Worm (Caenorhabditis elegans) whole organism, late embryonic: Measurements from ENCODE around the gene clec-75.
A peak's percentile ranks its signal among the peaks of the same experiment; 100 is the strongest.

Experiments
- C38D4.7 ChIP-seq: fragments of 200-800 bp; sonication (Bioruptor generic); optimal IDR thresholded peaks from 2 replicates; lab custom pipeline; 2018; ENCODE audit warnings: mild to moderate bottlenecking, missing genetic modification characterization, moderate library complexity, missing compliant biosample characterization
- F13H6.1 ChIP-seq: sonication (generic microtip); optimal IDR thresholded peaks from 2 replicates; lab custom pipeline; 2016; ENCODE audit warnings: missing genetic modification characterization, missing compliant biosample characterization
- K09A11.1 ChIP-seq: sonication (generic microtip); optimal IDR thresholded peaks from 2 replicates; lab custom pipeline; 2017; ENCODE audit warnings: antibody characterized with exemption, mild to moderate bottlenecking, missing genetic modification characterization, missing compliant biosample characterization; ENCODE audit not compliant: insufficient read depth
- ama-1 ChIP-seq: fragments of 150-350 bp; optimal IDR thresholded peaks from 2 replicates; lab custom pipeline; 2014
- ceh-19 ChIP-seq: fragments of 200-800 bp; sonication (Bioruptor generic); optimal IDR thresholded peaks from 2 replicates; lab custom pipeline; 2018; ENCODE audit warnings: mild to moderate bottlenecking, missing genetic modification characterization, missing compliant biosample characterization
- ceh-2 ChIP-seq: sonication (generic microtip); optimal IDR thresholded peaks from 2 replicates; lab custom pipeline; 2016; ENCODE audit warnings: missing genotype, missing genetic modification characterization, missing compliant biosample characterization
- ceh-22 ChIP-seq: sonication (generic microtip); optimal IDR thresholded peaks from 2 replicates; lab custom pipeline; 2017; ENCODE audit warnings: missing biosample characterization, missing genetic modification characterization
- ceh-31 ChIP-seq: sonication (generic microtip); optimal IDR thresholded peaks from 2 replicates; lab custom pipeline; 2016; ENCODE audit warnings: missing genetic modification characterization, missing compliant biosample characterization
- ceh-48 ChIP-seq: sonication (generic microtip); optimal IDR thresholded peaks from 2 replicates; lab custom pipeline; 2016; ENCODE audit warnings: missing genetic modification characterization, inconsistent platforms, missing compliant biosample characterization
- elt-4 ChIP-seq: sonication (generic microtip); optimal IDR thresholded peaks from 2 replicates; lab custom pipeline; 2016; ENCODE audit warnings: missing genetic modification characterization, missing compliant biosample characterization
- ets-4 ChIP-seq: sonication (generic microtip); optimal IDR thresholded peaks from 2 replicates; lab custom pipeline; 2016; ENCODE audit warnings: missing genetic modification characterization, missing compliant biosample characterization
- fax-1 ChIP-seq: sonication (generic microtip); optimal IDR thresholded peaks from 2 replicates; lab custom pipeline; 2016; ENCODE audit warnings: missing genotype, missing genetic modification characterization, missing compliant biosample characterization
- fkh-10 ChIP-seq: fragments of 150-350 bp; optimal IDR thresholded peaks from 2 replicates; lab custom pipeline; 2014; ENCODE audit warnings: missing biosample characterization, missing genetic modification reagents, missing genetic modification characterization
- fkh-6 ChIP-seq: sonication (generic microtip); optimal IDR thresholded peaks from 2 replicates; lab custom pipeline; 2016; ENCODE audit warnings: missing genetic modification characterization, missing compliant biosample characterization
- gmeb-2 ChIP-seq: sonication (generic microtip); optimal IDR thresholded peaks from 2 replicates; lab custom pipeline; 2016; ENCODE audit warnings: missing genetic modification characterization, inconsistent platforms, missing compliant biosample characterization
- hlh-15 ChIP-seq: sonication (generic microtip); optimal IDR thresholded peaks from 2 replicates; lab custom pipeline; 2016; ENCODE audit warnings: missing genetic modification characterization, missing compliant biosample characterization
- hlh-30 ChIP-seq: sonication (generic microtip); optimal IDR thresholded peaks from 2 replicates; lab custom pipeline; 2017; ENCODE audit warnings: antibody characterized with exemption, missing genetic modification characterization, missing compliant biosample characterization; ENCODE audit not compliant: insufficient read depth
- hlh-6 ChIP-seq: sonication (generic microtip); optimal IDR thresholded peaks from 2 replicates; lab custom pipeline; 2016; ENCODE audit warnings: missing genotype, missing genetic modification characterization, missing compliant biosample characterization
- hlh-8 ChIP-seq: sonication (generic microtip); optimal IDR thresholded peaks from 2 replicates; lab custom pipeline; 2016; ENCODE audit warnings: missing genotype, missing genetic modification characterization, missing compliant biosample characterization
- lin-11 ChIP-seq: fragments of 200-800 bp; sonication (Bioruptor generic); optimal IDR thresholded peaks from 2 replicates; lab custom pipeline; 2018; ENCODE audit warnings: mild to moderate bottlenecking, missing genetic modification characterization, missing compliant biosample characterization
- nhr-232 ChIP-seq: sonication (generic microtip); optimal IDR thresholded peaks from 2 replicates; lab custom pipeline; 2016; ENCODE audit warnings: missing genetic modification characterization, missing compliant biosample characterization
- npax-4 ChIP-seq: sonication (generic microtip); optimal IDR thresholded peaks from 2 replicates; lab custom pipeline; 2016; ENCODE audit warnings: missing genetic modification characterization, missing compliant biosample characterization
- odd-2 ChIP-seq: sonication (generic microtip); optimal IDR thresholded peaks from 2 replicates; lab custom pipeline; 2017; ENCODE audit warnings: antibody characterized with exemption, mild to moderate bottlenecking, missing genetic modification characterization, missing compliant biosample characterization
- pha-2 ChIP-seq: sonication (generic microtip); optimal IDR thresholded peaks from 2 replicates; lab custom pipeline; 2017; ENCODE audit warnings: mild to moderate bottlenecking, missing genetic modification characterization, missing compliant biosample characterization
- pha-4 ChIP-seq: fragments of 150-350 bp; optimal IDR thresholded peaks from 2 replicates; lab custom pipeline; 2018; ENCODE audit warnings: missing biosample characterization, missing genetic modification reagents, missing genetic modification characterization
- pqm-1 ChIP-seq: sonication (generic microtip); optimal IDR thresholded peaks from 2 replicates; lab custom pipeline; 2016; ENCODE audit warnings: missing genetic modification characterization, missing compliant biosample characterization
- pros-1 ChIP-seq: fragments of 150-350 bp; optimal IDR thresholded peaks from 2 replicates; lab custom pipeline; 2014; ENCODE audit warnings: missing biosample characterization, missing genetic modification reagents, missing genetic modification characterization
- ref-2 ChIP-seq: sonication (generic microtip); optimal IDR thresholded peaks from 2 replicates; lab custom pipeline; 2016; ENCODE audit warnings: missing genetic modification characterization, missing compliant biosample characterization
- sox-2 ChIP-seq: fragments of 200-800 bp; sonication (Bioruptor generic); IDR thresholded peaks from 2 replicates; pipeline ENCODE4 v1.3.6; 2022; ENCODE audit warnings: missing genetic modification reagents, missing genetic modification characterization, missing compliant biosample characterization
- syd-9 ChIP-seq: sonication (generic microtip); optimal IDR thresholded peaks from 2 replicates; lab custom pipeline; 2016; ENCODE audit warnings: mild to moderate bottlenecking, missing genetic modification characterization, moderate library complexity, missing compliant biosample characterization
- tbx-7 ChIP-seq: sonication (generic microtip); optimal IDR thresholded peaks from 2 replicates; lab custom pipeline; 2016; ENCODE audit warnings: missing genotype, missing genetic modification characterization, missing compliant biosample characterization
- ttx-3 ChIP-seq: sonication (generic microtip); optimal IDR thresholded peaks from 2 replicates; lab custom pipeline; 2016; ENCODE audit warnings: missing genetic modification reagents, missing genetic modification characterization, missing compliant biosample characterization
- unc-3 ChIP-seq, 2 experiments: fragments of 200-800 bp in 1 of 2; sonication (Bioruptor generic) in 1 of 2; sonication (generic microtip) in 1 of 2; conservative IDR thresholded peaks in 1 of 2; optimal IDR thresholded peaks in 1 of 2; 2 replicates each; pipeline versions ENCODE4 v1.3.6 to Lab custom; 2016 to 2022; ENCODE audit warnings: missing compliant biosample characterization in 2 of 2, missing genetic modification characterization in 2 of 2, missing genetic modification reagents in 1 of 2
- unc-42 ChIP-seq: sonication (generic microtip); optimal IDR thresholded peaks from 2 replicates; lab custom pipeline; 2016; ENCODE audit warnings: missing genotype, missing genetic modification characterization, missing compliant biosample characterization
- unc-86 ChIP-seq: sonication (generic microtip); optimal IDR thresholded peaks from 2 replicates; lab custom pipeline; 2016; ENCODE audit warnings: missing genetic modification characterization, missing compliant biosample characterization

Gene clec-75

ce11 chrIV:3998517-3998916, 38.0 kb downstream of the clec-75 start, which contains the start of gene F47C12.8:
Gene F47C12.8, minus strand, starts transcription at chrIV:3998617.
- TF ChIP-seq gmeb-2 (tag; lab: Kevin White, UChicago), result no peak
- no peak for TF ChIP-seq ref-2 (tag; lab: Kevin White, UChicago)
- TF ChIP-seq ceh-2 (tag; lab: Kevin White, UChicago), result no peak
- no peak for TF ChIP-seq sox-2 (GFP tag; lab: Robert Waterston, UW)
- TF ChIP-seq unc-3 (GFP tag; conservative IDR thresholded peaks at IDR 0.05; lab: Robert Waterston, UW), result no peak
- TF ChIP-seq unc-3 (tag; optimal IDR thresholded peaks at IDR 0.05; lab: Kevin White, UChicago), result no peak
- no peak for TF ChIP-seq ceh-22 (tag; lab: Kevin White, UChicago)

ce11 chrIV:3999662-4000061, 39.1 kb downstream of the clec-75 start:
- TF ChIP-seq odd-2 (tag; lab: Kevin White, UChicago), result no peak
- TF ChIP-seq C38D4.7, result no peak
- TF ChIP-seq ceh-31 (tag; lab: Kevin White, UChicago), result no peak
- TF ChIP-seq fkh-6 (tag; lab: Kevin White, UChicago), result no peak
- TF ChIP-seq F13H6.1 (tag; lab: Kevin White, UChicago), result no peak
- TF ChIP-seq tbx-7 (tag; lab: Kevin White, UChicago), result no peak
- peak; percentile 70 for TF ChIP-seq elt-4 (tag; lab: Kevin White, UChicago)

ce11 chrIV:4004221-4004620, 43.7 kb downstream of the clec-75 start:
- TF ChIP-seq pha-2 (tag; lab: Kevin White, UChicago), result no peak
- no peak for TF ChIP-seq ceh-48 (tag; lab: Kevin White, UChicago)
- TF ChIP-seq npax-4 (tag; lab: Kevin White, UChicago), result no peak
- no peak for TF ChIP-seq hlh-8

- TF ChIP-seq ceh-31 (tag; lab: Kevin White, UChicago) (no peak), unc-42 (tag; lab: Kevin White, UChicago) (peak; percentile 74)
Measured at ce11 chrIV:4005166-4005565, 44.6 kb downstream of the clec-75 start.

- TF ChIP-seq ceh-31 (tag; lab: Kevin White, UChicago) (peak; percentile 1), unc-42 (tag; lab: Kevin White, UChicago) (peak; percentile 72), ceh-48 (tag; lab: Kevin White, UChicago) (peak; percentile 24), pros-1 (no peak), pqm-1 (tag; lab: Kevin White, UChicago) (no peak)
Measured at ce11 chrIV:4007697-4008096, 47.2 kb downstream of the clec-75 start, which contains the start of gene W02C12.2. Gene W02C12.2, minus strand, starts transcription at chrIV:4007973.

ce11 chrIV:4008440-4008839, 47.9 kb downstream of the clec-75 start:
- no peak for TF ChIP-seq K09A11.1 (tag; lab: Kevin White, UChicago)
- TF ChIP-seq ceh-22 (tag; lab: Kevin White, UChicago), result no peak
- no peak for TF ChIP-seq fax-1 (tag; lab: Kevin White, UChicago)
- no peak for TF ChIP-seq F13H6.1 (tag; lab: Kevin White, UChicago)
- no peak for TF ChIP-seq hlh-30
- no peak for TF ChIP-seq nhr-232
- TF ChIP-seq ceh-31 (tag; lab: Kevin White, UChicago), result no peak
- no peak for TF ChIP-seq ttx-3 (tag; lab: Kevin White, UChicago)
- TF ChIP-seq ets-4, result no peak
- TF ChIP-seq unc-86 (tag; lab: Kevin White, UChicago), result no peak
- TF ChIP-seq ama-1 (lab: Kevin White, UChicago), result no peak

ce11 chrIV:4009923-4010322, 49.4 kb downstream of the clec-75 start:
- no peak for TF ChIP-seq ceh-2 (tag; lab: Kevin White, UChicago)
- no peak for TF ChIP-seq lin-11
- no peak for TF ChIP-seq hlh-15 (tag; lab: Kevin White, UChicago)
- TF ChIP-seq unc-3 (GFP tag; conservative IDR thresholded peaks at IDR 0.05; lab: Robert Waterston, UW), result no peak
- no peak for TF ChIP-seq unc-3 (tag; optimal IDR thresholded peaks at IDR 0.05; lab: Kevin White, UChicago)
- TF ChIP-seq ceh-31 (tag; lab: Kevin White, UChicago), result no peak
- no peak for TF ChIP-seq pha-4
- no peak for TF ChIP-seq fkh-10 (GFP tag; lab: Kevin White, UChicago)
- no peak for TF ChIP-seq hlh-6 (tag; lab: Kevin White, UChicago)
- no peak for TF ChIP-seq ceh-19 (GFP tag; lab: Kevin White, UChicago)
- no peak for TF ChIP-seq syd-9 (tag; lab: Kevin White, UChicago)
